Fruit fly (Drosophila melanogaster) whole organism, prepupa: Measurements from ENCODE around the gene CG33128.

ENCODE experiments used
- Blimp-1 ChIP-seq: fragments of 200-800 bp; sonication (Bioruptor generic); optimal IDR thresholded peaks from 3 replicates; lab custom pipeline; 2017; ENCODE audit warnings: missing biosample characterization, missing genetic modification characterization, mild to moderate bottlenecking, moderate library complexity, missing genetic modification reagents
- CG31627 ChIP-seq: fragments of 200-800 bp; sonication (Bioruptor generic); optimal IDR thresholded peaks from 3 replicates; lab custom pipeline; 2016; ENCODE audit warnings: missing biosample characterization, missing genetic modification characterization
- Smox ChIP-seq: fragments of 200-800 bp; sonication (Bioruptor generic); optimal IDR thresholded peaks from 3 replicates; lab custom pipeline; 2016; ENCODE audit warnings: missing biosample characterization, missing genetic modification characterization
- fkh ChIP-seq: fragments of 200-800 bp; sonication (Bioruptor generic); optimal IDR thresholded peaks from 3 replicates; lab custom pipeline; 2017; ENCODE audit warnings: missing biosample characterization, mild to moderate bottlenecking, missing genetic modification characterization, moderate library complexity

DNA sequence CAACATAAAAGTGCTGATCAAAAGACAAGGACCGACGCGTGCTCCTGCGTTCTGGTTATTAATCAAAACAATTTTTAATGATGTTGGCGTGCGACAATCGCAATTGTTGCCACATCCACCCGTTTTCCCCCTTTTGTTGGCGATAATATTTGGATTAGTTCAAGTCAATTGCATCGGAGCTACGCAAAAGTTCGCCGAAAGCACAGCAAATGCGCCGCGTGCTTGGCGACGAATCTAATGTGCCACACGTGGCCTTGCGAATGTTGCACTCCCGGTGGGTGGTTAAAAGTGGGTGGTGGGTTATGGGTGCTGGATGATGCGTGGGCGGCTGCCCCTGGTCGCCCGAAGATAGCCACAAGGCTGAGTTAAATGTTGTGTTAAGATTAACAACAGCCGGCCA lies 46.2 kb upstream of the CG33128 start:
- TF ChIP-seq Blimp-1 (GFP tag; lab: Kevin White, UChicago) (no peak), Smox (GFP tag; lab: Kevin White, UChicago) (no peak), fkh (no peak), CG31627 (GFP tag; lab: Kevin White, UChicago) (no peak)
